Worm (Caenorhabditis elegans) whole organism, young adult: ENCODE data around the gene F28H7.7.

ENCODE experiments used
- C06A6.2 ChIP-seq: fragments of 200-800 bp; sonication (Bioruptor generic); conservative IDR thresholded peaks from 2 replicates; pipeline ENCODE4 v1.3.6; 2022; ENCODE audit warnings: missing genetic modification characterization, missing compliant biosample characterization
- D2030.7 ChIP-seq: fragments of 200-800 bp; sonication (Bioruptor generic); IDR thresholded peaks from 2 replicates; pipeline ENCODE4 v1.3.6; 2022; ENCODE audit warnings: missing genetic modification reagents, missing genetic modification characterization, missing compliant biosample characterization
- F10E7.11 ChIP-seq: sonication (generic microtip); optimal IDR thresholded peaks from 2 replicates; lab custom pipeline; 2017; ENCODE audit warnings: mild to moderate bottlenecking, missing genetic modification characterization, moderate library complexity, missing compliant biosample characterization
- F23B12.7 ChIP-seq: sonication (generic microtip); optimal IDR thresholded peaks from 2 replicates; lab custom pipeline; 2017; ENCODE audit warnings: missing genetic modification characterization, mild to moderate bottlenecking, missing compliant biosample characterization, antibody characterized with exemption, moderate library complexity; ENCODE audit not compliant: insufficient read depth
- F39B2.1 ChIP-seq: fragments of 200-800 bp; sonication (Bioruptor generic); IDR thresholded peaks from 2 replicates; pipeline ENCODE4 v1.3.6; 2022; ENCODE audit warnings: missing genetic modification reagents, missing genetic modification characterization, missing compliant biosample characterization
- F49E8.2 ChIP-seq: sonication (generic microtip); optimal IDR thresholded peaks from 3 replicates; lab custom pipeline; 2017; ENCODE audit warnings: missing genetic modification characterization, mild to moderate bottlenecking, missing compliant biosample characterization, antibody characterized with exemption, moderate library complexity; ENCODE audit not compliant: insufficient read depth
- F52B5.7 ChIP-seq: sonication (generic microtip); optimal IDR thresholded peaks from 2 replicates; lab custom pipeline; 2016; ENCODE audit warnings: mild to moderate bottlenecking, missing genetic modification characterization, missing compliant biosample characterization
- F57A8.1 ChIP-seq: fragments of 200-800 bp; sonication (Bioruptor generic); optimal IDR thresholded peaks from 2 replicates; lab custom pipeline; 2018; ENCODE audit warnings: mild to moderate bottlenecking, missing genetic modification characterization, moderate library complexity, missing compliant biosample characterization
- K12H6.12 ChIP-seq: fragments of 200-800 bp; sonication (Bioruptor generic); optimal IDR thresholded peaks from 2 replicates; lab custom pipeline; 2018; ENCODE audit warnings: mild to moderate bottlenecking, missing genetic modification characterization, missing compliant biosample characterization
- Y67H2A.10 ChIP-seq: fragments of 200-800 bp; sonication (Bioruptor generic); conservative IDR thresholded peaks from 2 replicates; pipeline ENCODE4 v1.3.6; 2022; ENCODE audit warnings: missing genetic modification reagents, missing genetic modification characterization, missing compliant biosample characterization
- akir-1 ChIP-seq: fragments of 200-800 bp; sonication (Bioruptor generic); optimal IDR thresholded peaks from 2 replicates; lab custom pipeline; 2018; ENCODE audit warnings: mild to moderate bottlenecking, missing genetic modification characterization, moderate library complexity, missing compliant biosample characterization
- atf-7 ChIP-seq: sonication (generic microtip); optimal IDR thresholded peaks from 2 replicates; lab custom pipeline; 2017; ENCODE audit warnings: mild to moderate bottlenecking, missing genetic modification characterization, missing compliant biosample characterization
- athp-1 ChIP-seq: sonication (generic microtip); optimal IDR thresholded peaks from 2 replicates; lab custom pipeline; 2017; ENCODE audit warnings: mild to moderate bottlenecking, missing genetic modification characterization, missing compliant biosample characterization
- bed-2 ChIP-seq: fragments of 200-800 bp; sonication (Bioruptor generic); IDR thresholded peaks from 2 replicates; pipeline ENCODE4 v1.3.6; 2022; ENCODE audit warnings: missing genetic modification reagents, missing genetic modification characterization, missing compliant biosample characterization
- ccch-3 ChIP-seq: fragments of 200-800 bp; sonication (Bioruptor generic); optimal IDR thresholded peaks from 2 replicates; lab custom pipeline; 2018; ENCODE audit warnings: mild to moderate bottlenecking, missing genetic modification characterization, missing compliant biosample characterization
- cebp-1 ChIP-seq, 2 experiments: fragments of 200-800 bp in 1 of 2; sonication (Bioruptor generic) in 1 of 2; sonication (generic microtip) in 1 of 2; IDR thresholded peaks in 1 of 2; optimal IDR thresholded peaks in 1 of 2; 2 replicates each; pipeline versions ENCODE4 v1.3.6 to Lab custom; 2017 to 2022; ENCODE audit warnings: missing compliant biosample characterization in 2 of 2, missing genetic modification characterization in 2 of 2, mild to moderate bottlenecking in 1 of 2, missing genetic modification reagents in 1 of 2, moderate library complexity in 1 of 2
- ceh-27 ChIP-seq: fragments of 200-800 bp; sonication (Bioruptor generic); optimal IDR thresholded peaks from 2 replicates; lab custom pipeline; 2018; ENCODE audit warnings: mild to moderate bottlenecking, missing genetic modification characterization, moderate library complexity, missing compliant biosample characterization
- ceh-79 ChIP-seq: sonication (generic microtip); optimal IDR thresholded peaks from 2 replicates; lab custom pipeline; 2017; ENCODE audit warnings: mild to moderate bottlenecking, missing genetic modification characterization, missing compliant biosample characterization
- ceh-91 ChIP-seq: fragments of 200-800 bp; sonication (Bioruptor generic); IDR thresholded peaks from 2 replicates; pipeline ENCODE4 v1.3.6; 2022; ENCODE audit warnings: missing genetic modification reagents, missing genetic modification characterization, missing compliant biosample characterization
- die-1 ChIP-seq: sonication (generic microtip); optimal IDR thresholded peaks from 2 replicates; lab custom pipeline; 2016; ENCODE audit warnings: missing genotype, mild to moderate bottlenecking, missing genetic modification characterization, missing compliant biosample characterization
- dox-1 ChIP-seq: fragments of 200-800 bp; sonication (Bioruptor generic); IDR thresholded peaks from 2 replicates; pipeline ENCODE4 v1.3.6; 2022; ENCODE audit warnings: missing genetic modification reagents, missing genetic modification characterization, missing compliant biosample characterization
- dpff-1 ChIP-seq: sonication (generic microtip); optimal IDR thresholded peaks from 2 replicates; lab custom pipeline; 2017; ENCODE audit warnings: mild to moderate bottlenecking, missing genetic modification characterization, missing compliant biosample characterization
- egl-18 ChIP-seq: fragments of 200-800 bp; sonication (Bioruptor generic); IDR thresholded peaks from 2 replicates; pipeline ENCODE4 v1.3.6; 2022; ENCODE audit warnings: missing genetic modification reagents, missing genetic modification characterization, missing compliant biosample characterization
- egl-44 ChIP-seq: fragments of 200-800 bp; sonication (Bioruptor generic); IDR thresholded peaks from 2 replicates; pipeline ENCODE4 v1.3.6; 2022; ENCODE audit warnings: missing genetic modification reagents, missing genetic modification characterization, missing compliant biosample characterization
- egrh-3 ChIP-seq: fragments of 200-800 bp; sonication (Bioruptor generic); IDR thresholded peaks from 2 replicates; pipeline ENCODE4 v1.3.6; 2022; ENCODE audit warnings: missing genetic modification reagents, missing genetic modification characterization, missing compliant biosample characterization
- ekl-4 ChIP-seq: fragments of 200-800 bp; sonication (Bioruptor generic); IDR thresholded peaks from 2 replicates; pipeline ENCODE4 v1.3.6; 2022; ENCODE audit warnings: missing genetic modification reagents, missing genetic modification characterization, missing compliant biosample characterization
- fkh-3 ChIP-seq: sonication (generic microtip); optimal IDR thresholded peaks from 2 replicates; lab custom pipeline; 2016; ENCODE audit warnings: mild to moderate bottlenecking, missing genetic modification characterization, missing compliant biosample characterization
- hlh-12 ChIP-seq: sonication (generic microtip); optimal IDR thresholded peaks from 2 replicates; lab custom pipeline; 2016; ENCODE audit warnings: missing genetic modification characterization, missing compliant biosample characterization
- madf-10 ChIP-seq: sonication (generic microtip); optimal IDR thresholded peaks from 2 replicates; lab custom pipeline; 2016; ENCODE audit warnings: mild to moderate bottlenecking, missing genetic modification characterization, missing compliant biosample characterization
- madf-6 ChIP-seq: fragments of 200-800 bp; sonication (Bioruptor generic); IDR thresholded peaks from 2 replicates; pipeline ENCODE4 v1.3.6; 2022; ENCODE audit warnings: missing genetic modification reagents, missing genetic modification characterization, missing compliant biosample characterization
- mes-4 ChIP-seq: sonication (generic microtip); optimal IDR thresholded peaks from 2 replicates; lab custom pipeline; 2016; ENCODE audit warnings: missing genotype, missing genetic modification characterization, missing compliant biosample characterization
- nfya-1 ChIP-seq: sonication (generic microtip); optimal IDR thresholded peaks from 2 replicates; lab custom pipeline; 2017; ENCODE audit warnings: antibody characterized with exemption, missing compliant biosample characterization, missing genetic modification characterization, borderline replicate concordance; ENCODE audit not compliant: insufficient read depth
- nfyb-1 ChIP-seq: fragments of 200-800 bp; sonication (Bioruptor generic); IDR thresholded peaks from 2 replicates; pipeline ENCODE4 v1.3.6; 2022; ENCODE audit warnings: missing genetic modification reagents, missing genetic modification characterization, missing compliant biosample characterization
- nhr-120 ChIP-seq: fragments of 200-800 bp; sonication (Bioruptor generic); IDR thresholded peaks from 2 replicates; pipeline ENCODE4 v1.3.6; 2022; ENCODE audit warnings: missing genetic modification characterization, missing compliant biosample characterization
- nhr-179 ChIP-seq: sonication (generic microtip); optimal IDR thresholded peaks from 2 replicates; lab custom pipeline; 2016; ENCODE audit warnings: mild to moderate bottlenecking, missing genetic modification characterization, missing compliant biosample characterization
- nhr-27 ChIP-seq: fragments of 200-800 bp; sonication (Bioruptor generic); optimal IDR thresholded peaks from 2 replicates; lab custom pipeline; 2018; ENCODE audit warnings: mild to moderate bottlenecking, missing genetic modification characterization, moderate library complexity, missing compliant biosample characterization
- nhr-90 ChIP-seq: sonication (generic microtip); optimal IDR thresholded peaks from 2 replicates; lab custom pipeline; 2016; ENCODE audit warnings: missing genotype, mild to moderate bottlenecking, missing genetic modification characterization, missing compliant biosample characterization
- pbrm-1 ChIP-seq: fragments of 200-800 bp; sonication (Bioruptor generic); IDR thresholded peaks from 2 replicates; pipeline ENCODE4 v1.3.6; 2022; ENCODE audit warnings: missing genetic modification reagents, missing genetic modification characterization, missing compliant biosample characterization
- pha-4 ChIP-seq: fragments of 150-350 bp; sonication (generic microtip); optimal IDR thresholded peaks from 2 replicates; lab custom pipeline; 2014; ENCODE audit warnings: missing biosample characterization, missing genetic modification reagents, missing genetic modification characterization
- rec-8 ChIP-seq, 2 experiments: sonication (generic microtip); optimal IDR thresholded peaks; 2 replicates each; lab custom pipeline; 2016; ENCODE audit warnings: mild to moderate bottlenecking in 2 of 2, missing genetic modification characterization in 2 of 2, missing genetic modification reagents in 2 of 2, missing genotype in 2 of 2, missing biosample characterization in 1 of 2, missing compliant biosample characterization in 1 of 2, moderate library complexity in 1 of 2
- snpc-1.1 ChIP-seq: sonication (generic microtip); optimal IDR thresholded peaks from 2 replicates; lab custom pipeline; 2017; ENCODE audit warnings: missing genetic modification characterization, mild to moderate bottlenecking, missing compliant biosample characterization, antibody characterized with exemption, moderate library complexity, missing genotype, missing genetic modification reagents; ENCODE audit not compliant: insufficient read depth
- snpc-3.4 ChIP-seq: sonication (generic microtip); optimal IDR thresholded peaks from 2 replicates; lab custom pipeline; 2017; ENCODE audit warnings: missing genetic modification characterization, mild to moderate bottlenecking, missing compliant biosample characterization, antibody characterized with exemption, moderate library complexity, missing genotype, missing genetic modification reagents
- tbp1 ChIP-seq: fragments of 200-800 bp; sonication (Bioruptor generic); optimal IDR thresholded peaks from 2 replicates; lab custom pipeline; 2018; ENCODE audit warnings: mild to moderate bottlenecking, missing genetic modification characterization, missing compliant biosample characterization
- tlf-1 ChIP-seq: fragments of 200-800 bp; sonication (Bioruptor generic); optimal IDR thresholded peaks from 2 replicates; lab custom pipeline; 2018; ENCODE audit warnings: mild to moderate bottlenecking, missing genetic modification characterization, missing compliant biosample characterization
- ztf-3 ChIP-seq: fragments of 200-800 bp; sonication (Bioruptor generic); optimal IDR thresholded peaks from 2 replicates; lab custom pipeline; 2018; ENCODE audit warnings: mild to moderate bottlenecking, missing genetic modification characterization, missing compliant biosample characterization

Gene F28H7.7

ce11 chrV:10715158-10716152 is 38.5 kb downstream of the F28H7.7 start (continued):
- no peak for TF ChIP-seq rec-8 (tag; optimal IDR thresholded peaks at IDR 0.05; lab: Kevin White, UChicago)
- peak; percentile 86 for TF ChIP-seq dox-1 (GFP tag; lab: Robert Waterston, UW)
- peak; percentile 98 for TF ChIP-seq K12H6.12 (tag; lab: Kevin White, UChicago)
- TF ChIP-seq F23B12.7 (tag; lab: Kevin White, UChicago) = no peak
- TF ChIP-seq ekl-4 (GFP tag; lab: Robert Waterston, UW) = peak; percentile 84
- TF ChIP-seq tlf-1 (GFP tag; lab: Kevin White, UChicago) = peak; percentile 29
- no peak for TF ChIP-seq die-1 (tag; lab: Kevin White, UChicago)
- TF ChIP-seq egl-18 (GFP tag; lab: Robert Waterston, UW) = peak; percentile 84
- TF ChIP-seq ceh-79 (tag; lab: Kevin White, UChicago) = no peak
- no peak for TF ChIP-seq snpc-1.1 (tag; lab: Kevin White, UChicago)
- no peak for TF ChIP-seq F49E8.2 (tag; lab: Kevin White, UChicago)
- peak; percentile 91 for TF ChIP-seq nfyb-1
- no peak for TF ChIP-seq F39B2.1 (GFP tag; lab: Robert Waterston, UW)
- no peak for TF ChIP-seq athp-1 (tag; lab: Kevin White, UChicago)
- TF ChIP-seq F52B5.7 = peak; percentile 83
- peak; percentile 74; the same call in 1 of the 2 replicates for TF ChIP-seq egl-44 (GFP tag; lab: Robert Waterston, UW)
- TF ChIP-seq pbrm-1 (GFP tag; lab: Robert Waterston, UW) = peak; percentile 82
- peak; percentile 96 for TF ChIP-seq cebp-1 (GFP tag; IDR thresholded peaks at IDR 0.05; lab: Robert Waterston, UW)
- TF ChIP-seq cebp-1 (tag; optimal IDR thresholded peaks at IDR 0.05; lab: Kevin White, UChicago) = peak; percentile 99
- 0 out of 2 replicates have a peak, but pooled peaks have one; percentile 23 for TF ChIP-seq madf-6
- no peak for TF ChIP-seq akir-1
- no peak for TF ChIP-seq F57A8.1 (GFP tag; lab: Kevin White, UChicago)
- no peak for TF ChIP-seq pha-4 (tag; lab: Kevin White, UChicago)
- peak; percentile 95 for TF ChIP-seq ceh-27 (GFP tag; lab: Kevin White, UChicago)
- no peak for TF ChIP-seq D2030.7 (GFP tag; lab: Robert Waterston, UW)
- TF ChIP-seq ztf-3 (GFP tag; lab: Kevin White, UChicago) = peak; percentile 70
- TF ChIP-seq atf-7 = peak; percentile 92
- TF ChIP-seq tbp1 (GFP tag; lab: Kevin White, UChicago) = peak; percentile 49
- TF ChIP-seq egrh-3 (GFP tag; lab: Robert Waterston, UW) = peak; percentile 94
- TF ChIP-seq ccch-3 (GFP tag; lab: Kevin White, UChicago) = no peak
- TF ChIP-seq mes-4 (tag; lab: Kevin White, UChicago) = no peak
- TF ChIP-seq dpff-1 (tag; lab: Kevin White, UChicago) = no peak
- TF ChIP-seq hlh-12 (tag; lab: Kevin White, UChicago) = no peak
- TF ChIP-seq nhr-179 = no peak
- TF ChIP-seq C06A6.2 = peak; percentile 93
- TF ChIP-seq nfya-1 (tag; lab: Kevin White, UChicago) = no peak
- 0 out of 2 replicates have a peak, but pooled peaks have one; percentile 13 for TF ChIP-seq Y67H2A.10 (GFP tag; lab: Robert Waterston, UW)
- no peak for TF ChIP-seq snpc-3.4 (tag; lab: Kevin White, UChicago)
- no peak for TF ChIP-seq bed-2 (GFP tag; lab: Robert Waterston, UW)
- no peak for TF ChIP-seq fkh-3 (tag; lab: Kevin White, UChicago)
- no peak for TF ChIP-seq nhr-27 (tag; lab: Kevin White, UChicago)
- peak; percentile 73 for TF ChIP-seq madf-10 (tag; lab: Kevin White, UChicago)
- TF ChIP-seq ceh-91 (GFP tag; lab: Robert Waterston, UW) = no peak
- peak; percentile 57 for TF ChIP-seq F10E7.11 (tag; lab: Kevin White, UChicago)
- no peak for TF ChIP-seq nhr-90 (tag; lab: Kevin White, UChicago)
- no peak for TF ChIP-seq nhr-120 (GFP tag; lab: Robert Waterston, UW)
